Fruit fly (Drosophila melanogaster) whole organism, embryonic: ENCODE measurements around the gene Sps2.
A peak's percentile ranks its signal among the peaks of the same experiment; 100 is the strongest.

Experiments
- Bdp1 ChIP-seq: fragments of 200-800 bp; sonication (Bioruptor generic); optimal IDR thresholded peaks from 3 replicates; lab custom pipeline; 2016; ENCODE audit warnings: missing biosample characterization, missing genetic modification characterization
- C15 ChIP-seq: fragments of 200-800 bp; sonication (Bioruptor generic); IDR thresholded peaks from 3 replicates; pipeline ENCODE4 v1.3.6; 2022; ENCODE audit warnings: missing biosample characterization, missing genetic modification characterization
- CG10267 ChIP-seq: fragments of 200-800 bp; sonication (Bioruptor generic); optimal IDR thresholded peaks from 2 replicates; lab custom pipeline; 2018; ENCODE audit warnings: missing biosample characterization, mild to moderate bottlenecking, missing genetic modification characterization, moderate library complexity
- CG10274 ChIP-seq: fragments of 200-800 bp; sonication (Bioruptor generic); optimal IDR thresholded peaks from 3 replicates; lab custom pipeline; 2017; ENCODE audit warnings: missing biosample characterization, mild to moderate bottlenecking, missing genetic modification characterization
- CG10321 ChIP-seq: fragments of 200-800 bp; sonication (Bioruptor generic); IDR thresholded peaks from 2 replicates; pipeline ENCODE4 v1.3.6; 2022; ENCODE audit warnings: missing biosample characterization, missing genetic modification characterization
- CG11093 ChIP-seq: fragments of 200-800 bp; sonication (Bioruptor generic); IDR thresholded peaks from 3 replicates; pipeline ENCODE4 v1.3.6; 2022; ENCODE audit warnings: missing biosample characterization, missing genetic modification characterization
- CG11723 ChIP-seq: fragments of 200-800 bp; sonication (Bioruptor generic); optimal IDR thresholded peaks from 2 replicates; lab custom pipeline; 2017; ENCODE audit warnings: missing biosample characterization, mild to moderate bottlenecking, missing genetic modification characterization
- CG1233 ChIP-seq: fragments of 200-800 bp; sonication (Bioruptor generic); optimal IDR thresholded peaks from 4 replicates; lab custom pipeline; 2018; ENCODE audit warnings: missing biosample characterization, mild to moderate bottlenecking, missing genetic modification characterization
- CG13424 ChIP-seq: fragments of 200-800 bp; sonication (Bioruptor generic); optimal IDR thresholded peaks from 2 replicates; lab custom pipeline; 2019; ENCODE audit warnings: missing biosample characterization, mild to moderate bottlenecking, missing genetic modification characterization, moderate library complexity
- CG13624 ChIP-seq: fragments of 200-800 bp; sonication (Bioruptor generic); optimal IDR thresholded peaks from 2 replicates; lab custom pipeline; 2016; ENCODE audit warnings: missing biosample characterization, missing genetic modification characterization
- CG14014 ChIP-seq: fragments of 200-800 bp; sonication (Bioruptor generic); IDR thresholded peaks from 2 replicates; pipeline ENCODE4 v1.3.6; 2022; ENCODE audit warnings: missing biosample characterization, missing genetic modification characterization
- CG14441 ChIP-seq: fragments of 200-800 bp; sonication (Bioruptor generic); IDR thresholded peaks from 2 replicates; pipeline ENCODE4 v1.3.6; 2022; ENCODE audit warnings: missing biosample characterization, missing genetic modification characterization
- CG14667 ChIP-seq: fragments of 200-800 bp; sonication (Bioruptor generic); IDR thresholded peaks from 2 replicates; pipeline ENCODE4 v1.3.6; 2022; ENCODE audit warnings: missing biosample characterization, missing genetic modification characterization
- CG15601 ChIP-seq: fragments of 200-800 bp; sonication (Bioruptor generic); optimal IDR thresholded peaks from 3 replicates; lab custom pipeline; 2019; ENCODE audit warnings: missing biosample characterization, mild to moderate bottlenecking, missing genetic modification characterization, moderate library complexity
- CG16779 ChIP-seq: fragments of 200-800 bp; sonication (Bioruptor generic); IDR thresholded peaks from 2 replicates; pipeline ENCODE4 v1.3.6; 2022; ENCODE audit warnings: missing biosample characterization, missing genetic modification characterization
- CG16813 ChIP-seq: fragments of 200-800 bp; sonication (Bioruptor generic); IDR thresholded peaks from 3 replicates; pipeline ENCODE4 v1.3.6; 2022; ENCODE audit warnings: missing biosample characterization, missing genetic modification characterization; ENCODE audit not compliant: partially characterized antibody
- CG2202 ChIP-seq: fragments of 200-800 bp; sonication (Bioruptor generic); optimal IDR thresholded peaks from 2 replicates; lab custom pipeline; 2018; ENCODE audit warnings: missing biosample characterization, mild to moderate bottlenecking, missing genetic modification characterization
- CG31388 ChIP-seq: fragments of 200-800 bp; sonication (Bioruptor generic); optimal IDR thresholded peaks from 2 replicates; lab custom pipeline; 2016; ENCODE audit warnings: missing biosample characterization, missing genetic modification characterization
- CG32772 ChIP-seq: fragments of 200-800 bp; sonication (Bioruptor generic); IDR thresholded peaks from 2 replicates; pipeline ENCODE4 v1.3.6; 2022; ENCODE audit warnings: missing biosample characterization, missing genetic modification characterization
- CG34224 ChIP-seq: fragments of 200-800 bp; sonication (Bioruptor generic); IDR thresholded peaks from 3 replicates; pipeline ENCODE4 v1.3.6; 2022; ENCODE audit warnings: missing biosample characterization, missing genetic modification characterization; ENCODE audit not compliant: partially characterized antibody
- CG4617 ChIP-seq: fragments of 200-800 bp; sonication (Bioruptor generic); optimal IDR thresholded peaks from 3 replicates; lab custom pipeline; 2016; ENCODE audit warnings: missing biosample characterization, missing genetic modification characterization, borderline replicate concordance
- CG6683 ChIP-seq: fragments of 200-800 bp; sonication (Bioruptor generic); optimal IDR thresholded peaks from 2 replicates; lab custom pipeline; 2017; ENCODE audit warnings: missing biosample characterization, mild to moderate bottlenecking, missing genetic modification characterization, missing genetic modification reagents
- CG9437 ChIP-seq: fragments of 200-800 bp; sonication (Bioruptor generic); optimal IDR thresholded peaks from 2 replicates; lab custom pipeline; 2018; ENCODE audit warnings: missing biosample characterization, mild to moderate bottlenecking, missing genetic modification characterization
- CG9876 ChIP-seq: fragments of 200-800 bp; sonication (Bioruptor generic); optimal IDR thresholded peaks from 2 replicates; lab custom pipeline; 2016; ENCODE audit warnings: missing biosample characterization, missing genetic modification characterization
- D ChIP-seq, 2 experiments: fragments of 200-800 bp in 1 of 2; fragments of >200 bp in 1 of 2; sonication (Bioruptor generic) in 1 of 2; optimal IDR thresholded peaks; 2 replicates in 1 of 2; 3 replicates in 1 of 2; lab custom pipeline; 2017; ENCODE audit warnings: mild to moderate bottlenecking in 1 of 2, missing biosample characterization in 1 of 2, missing genetic modification characterization in 1 of 2, missing genetic modification reagents in 1 of 2
- HLH4C ChIP-seq: fragments of 200-800 bp; sonication (Bioruptor generic); IDR thresholded peaks from 3 replicates; pipeline ENCODE4 v1.3.6; 2022; ENCODE audit warnings: missing biosample characterization, missing genetic modification characterization; ENCODE audit not compliant: partially characterized antibody
- HmgD ChIP-seq: fragments of 200-800 bp; sonication (Bioruptor generic); optimal IDR thresholded peaks from 3 replicates; lab custom pipeline; 2016; ENCODE audit warnings: missing biosample characterization, missing genetic modification characterization
- Hmr ChIP-seq: fragments of 200-800 bp; sonication (Bioruptor generic); optimal IDR thresholded peaks from 3 replicates; lab custom pipeline; 2017; ENCODE audit warnings: mild to moderate bottlenecking, missing biosample characterization, missing genetic modification reagents, missing genetic modification characterization
- Hmx ChIP-seq: fragments of 200-800 bp; sonication (Bioruptor generic); optimal IDR thresholded peaks from 2 replicates; lab custom pipeline; 2016; ENCODE audit warnings: missing biosample characterization, missing genetic modification characterization
- Lim3 ChIP-seq: fragments of 200-800 bp; sonication (Bioruptor generic); IDR thresholded peaks from 2 replicates; pipeline ENCODE4 v1.3.6; 2022; ENCODE audit warnings: missing biosample characterization, missing genetic modification characterization
- MESR4 ChIP-seq: fragments of 200-800 bp; sonication (Bioruptor generic); optimal IDR thresholded peaks from 2 replicates; lab custom pipeline; 2018; ENCODE audit warnings: missing biosample characterization, mild to moderate bottlenecking, missing genetic modification characterization, moderate library complexity
- Myb ChIP-seq: fragments of 200-800 bp; sonication (Bioruptor generic); optimal IDR thresholded peaks from 2 replicates; lab custom pipeline; 2016; ENCODE audit warnings: missing biosample characterization, missing genetic modification characterization
- Neu2 ChIP-seq: fragments of 200-800 bp; sonication (Bioruptor generic); optimal IDR thresholded peaks from 3 replicates; lab custom pipeline; 2016; ENCODE audit warnings: missing biosample characterization, missing genetic modification characterization, borderline replicate concordance
- Stat92E ChIP-seq, 3 experiments: fragments of >200 bp in 2 of 3; fragments of 200-800 bp in 1 of 3; sonication (Bioruptor generic) in 1 of 3; optimal IDR thresholded peaks; 2 replicates each; lab custom pipeline; 2017 to 2019; ENCODE audit warnings: missing biosample characterization in 3 of 3, missing genetic modification characterization in 3 of 3, mild to moderate bottlenecking in 1 of 3, moderate library complexity in 1 of 3
- Vsx1 ChIP-seq: fragments of 200-800 bp; sonication (Bioruptor generic); optimal IDR thresholded peaks from 2 replicates; lab custom pipeline; 2017; ENCODE audit warnings: missing biosample characterization, mild to moderate bottlenecking, missing genetic modification characterization, missing genetic modification reagents
- bcd ChIP-seq: fragments of 200-800 bp; sonication (Bioruptor generic); optimal IDR thresholded peaks from 2 replicates; lab custom pipeline; 2017; ENCODE audit warnings: missing biosample characterization, mild to moderate bottlenecking, missing genetic modification characterization
- chif ChIP-seq, 2 experiments: fragments of 200-800 bp; sonication (Bioruptor generic); optimal IDR thresholded peaks; 3 replicates each; lab custom pipeline; 2016; ENCODE audit warnings: missing biosample characterization in 2 of 2, missing genetic modification characterization in 2 of 2
- dati ChIP-seq: fragments of 200-800 bp; sonication (Bioruptor generic); IDR thresholded peaks from 2 replicates; pipeline ENCODE4 v1.3.6; 2022; ENCODE audit warnings: missing biosample characterization, missing genetic modification characterization
- ewg ChIP-seq: fragments of 200-800 bp; sonication (Bioruptor generic); optimal IDR thresholded peaks from 3 replicates; lab custom pipeline; 2017; ENCODE audit warnings: mild to moderate bottlenecking, missing biosample characterization, missing genetic modification reagents, missing genetic modification characterization
- grau ChIP-seq: fragments of 200-800 bp; optimal IDR thresholded peaks from 3 replicates; lab custom pipeline; 2019; ENCODE audit warnings: missing biosample characterization, mild to moderate bottlenecking, missing genetic modification characterization, moderate library complexity
- jing ChIP-seq: fragments of 200-800 bp; sonication (Bioruptor generic); optimal IDR thresholded peaks from 2 replicates; lab custom pipeline; 2018; ENCODE audit warnings: missing biosample characterization, mild to moderate bottlenecking, missing genetic modification characterization
- kah ChIP-seq: fragments of 200-800 bp; sonication (Bioruptor generic); optimal IDR thresholded peaks from 2 replicates; lab custom pipeline; 2018; ENCODE audit warnings: missing biosample characterization, mild to moderate bottlenecking, missing genetic modification characterization
- lilli ChIP-seq: fragments of 200-800 bp; sonication (Bioruptor generic); optimal IDR thresholded peaks from 3 replicates; lab custom pipeline; 2016; ENCODE audit warnings: missing biosample characterization, missing genetic modification characterization
- nau ChIP-seq: fragments of 200-800 bp; sonication (Bioruptor generic); optimal IDR thresholded peaks from 3 replicates; lab custom pipeline; 2017; ENCODE audit warnings: missing biosample characterization, mild to moderate bottlenecking, missing genetic modification characterization, missing genetic modification reagents
- odd ChIP-seq: fragments of 200-800 bp; sonication (Bioruptor generic); optimal IDR thresholded peaks from 2 replicates; lab custom pipeline; 2017; ENCODE audit warnings: missing biosample characterization, mild to moderate bottlenecking, missing genetic modification characterization
- row ChIP-seq: fragments of 200-800 bp; sonication (Bioruptor generic); IDR thresholded peaks from 3 replicates; pipeline ENCODE4 v1.3.6; 2022; ENCODE audit warnings: missing biosample characterization, missing genetic modification characterization
- scrt ChIP-seq: fragments of 200-800 bp; sonication (Bioruptor generic); optimal IDR thresholded peaks from 2 replicates; lab custom pipeline; 2018; ENCODE audit warnings: missing biosample characterization, mild to moderate bottlenecking, missing genetic modification characterization, moderate library complexity
- sisA ChIP-seq: fragments of 200-800 bp; sonication (Bioruptor generic); IDR thresholded peaks from 2 replicates; pipeline ENCODE4 v1.3.6; 2022; ENCODE audit warnings: missing biosample characterization, missing genetic modification characterization
- sr ChIP-seq: fragments of 200-800 bp; sonication (Bioruptor generic); IDR thresholded peaks from 3 replicates; pipeline ENCODE4 v1.3.6; 2022; ENCODE audit warnings: missing biosample characterization, missing genetic modification characterization
- trem ChIP-seq: fragments of 200-800 bp; optimal IDR thresholded peaks from 3 replicates; lab custom pipeline; 2019; ENCODE audit warnings: missing biosample characterization, mild to moderate bottlenecking, missing genetic modification characterization, moderate library complexity
- tx ChIP-seq: fragments of 200-800 bp; sonication (Bioruptor generic); optimal IDR thresholded peaks from 2 replicates; lab custom pipeline; 2016; ENCODE audit warnings: missing biosample characterization, missing genetic modification characterization

Sps2 gene

DNA sequence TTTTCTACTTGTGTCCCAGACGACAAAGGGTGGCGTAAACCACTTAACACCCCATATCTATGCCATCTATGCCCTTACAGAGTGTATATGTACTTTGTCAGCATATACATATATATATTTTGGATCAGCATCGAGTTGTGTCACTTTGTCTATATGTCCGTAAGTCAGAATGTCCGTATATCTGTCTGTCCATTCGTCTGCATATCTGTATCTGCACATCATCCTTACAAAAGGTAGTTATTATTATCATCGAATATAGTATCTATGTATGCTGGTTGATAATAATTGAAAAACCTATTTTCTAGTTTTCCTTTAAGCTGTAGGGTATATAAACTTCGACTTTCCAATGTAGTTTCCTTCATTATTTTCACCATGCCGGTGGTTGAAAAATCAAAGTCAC, 8.7 kb downstream of the Sps2 start (continued):
- TF ChIP-seq CG13624 (GFP tag; lab: Kevin White, UChicago), result no peak
- TF ChIP-seq CG6683, result no peak
- no peak for TF ChIP-seq grau (tag; lab: Kevin White, UChicago)
- no peak for TF ChIP-seq CG1233 (GFP tag; lab: Kevin White, UChicago)
- no peak for TF ChIP-seq Hmr (GFP tag; lab: Kevin White, UChicago)
- TF ChIP-seq chif (GFP tag; optimal IDR thresholded peaks at IDR 0.05; lab: Kevin White, UChicago), result peak in 1 of 2 experiments; percentile 2
- no peak for TF ChIP-seq scrt (GFP tag; lab: Kevin White, UChicago)
- TF ChIP-seq CG14014 (GFP tag; lab: Robert Waterston, UW), result no peak
- TF ChIP-seq CG9876 (GFP tag; lab: Kevin White, UChicago), result no peak
- TF ChIP-seq sr (GFP tag; lab: Robert Waterston, UW), result no peak
- no peak for TF ChIP-seq sisA (GFP tag; lab: Robert Waterston, UW)
- no peak for TF ChIP-seq Vsx1 (GFP tag; lab: Kevin White, UChicago)
- no peak for TF ChIP-seq nau (GFP tag; lab: Kevin White, UChicago)
- no peak for TF ChIP-seq HmgD (GFP tag; lab: Kevin White, UChicago)
- TF ChIP-seq CG13424, result peak; percentile 30
- no peak for TF ChIP-seq CG34224
- TF ChIP-seq CG11093 (GFP tag; lab: Robert Waterston, UW), result no peak
- TF ChIP-seq MESR4, result no peak
- TF ChIP-seq HLH4C, result no peak
- no peak for TF ChIP-seq Bdp1
- no peak for TF ChIP-seq Myb (GFP tag; lab: Kevin White, UChicago)
- no peak for TF ChIP-seq CG14667 (GFP tag; lab: Robert Waterston, UW)
- TF ChIP-seq CG15601, result peak; percentile 36
- TF ChIP-seq CG11723, result no peak
- TF ChIP-seq Hmx (GFP tag; lab: Kevin White, UChicago), result no peak
- TF ChIP-seq CG16779 (GFP tag; lab: Robert Waterston, UW), result no peak
- TF ChIP-seq CG16813, result no peak
- no peak for TF ChIP-seq Neu2 (GFP tag; lab: Kevin White, UChicago)
- TF ChIP-seq CG31388, result no peak
- TF ChIP-seq kah (GFP tag; lab: Kevin White, UChicago), result no peak
- TF ChIP-seq lilli (GFP tag; lab: Kevin White, UChicago), result no peak
- TF ChIP-seq D (optimal IDR thresholded peaks at IDR 0.05; lab: Kevin White, UChicago), result no peak
- peak; percentile 20 for TF ChIP-seq D (GFP tag; optimal IDR thresholded peaks at IDR 0.05; lab: Kevin White, UChicago)
- TF ChIP-seq dati (GFP tag; lab: Robert Waterston, UW), result no peak
- peak; percentile 12 for TF ChIP-seq CG2202 (tag; lab: Kevin White, UChicago)
- TF ChIP-seq Stat92E (GFP tag; optimal IDR thresholded peaks at IDR 0.05; lab: Kevin White, UChicago), result no peak
- TF ChIP-seq tx (GFP tag; lab: Kevin White, UChicago), result no peak
- no peak for TF ChIP-seq odd (GFP tag; lab: Kevin White, UChicago)
- TF ChIP-seq bcd (GFP tag; lab: Kevin White, UChicago), result no peak
- TF ChIP-seq CG10321 (GFP tag; lab: Robert Waterston, UW), result no peak
- no peak for TF ChIP-seq C15 (GFP tag; lab: Robert Waterston, UW)
- TF ChIP-seq CG32772 (GFP tag; lab: Robert Waterston, UW), result no peak
- TF ChIP-seq trem (tag; lab: Kevin White, UChicago), result no peak
- TF ChIP-seq ewg (GFP tag; lab: Kevin White, UChicago), result peak; percentile 13
- peak; percentile 55 for TF ChIP-seq row (GFP tag; lab: Robert Waterston, UW)
- TF ChIP-seq Lim3, result no peak
- no peak for TF ChIP-seq CG14441
- TF ChIP-seq CG10274 (GFP tag; lab: Kevin White, UChicago), result no peak
- TF ChIP-seq jing, result no peak
- no peak for TF ChIP-seq CG4617
- peak; percentile 25 for TF ChIP-seq CG10267 (tag; lab: Kevin White, UChicago)
- no peak for TF ChIP-seq CG9437
